Worm (Caenorhabditis elegans) whole organism, L3 larva: ENCODE results near the gene C03B1.10.

Experiments used
- ama-1 ChIP-seq: fragments of 150-350 bp; optimal IDR thresholded peaks from 2 replicates; lab custom pipeline; 2018
- nhr-11 ChIP-seq: fragments of 150-350 bp; optimal IDR thresholded peaks from 2 replicates; lab custom pipeline; 2014; ENCODE audit warnings: missing biosample characterization, missing genetic modification characterization
- pha-4 ChIP-seq: fragments of 150-350 bp; optimal IDR thresholded peaks from 2 replicates; lab custom pipeline; 2014; ENCODE audit warnings: missing biosample characterization, missing genetic modification reagents, missing genetic modification characterization
- snpc-4 ChIP-seq: fragments of 150-350 bp; optimal IDR thresholded peaks from 2 replicates; lab custom pipeline; 2014; ENCODE audit warnings: missing biosample characterization, missing genetic modification characterization
- tbx-2 ChIP-seq: sonication (generic microtip); optimal IDR thresholded peaks from 2 replicates; lab custom pipeline; 2016; ENCODE audit warnings: mild to moderate bottlenecking, missing genetic modification characterization, missing compliant biosample characterization

- TF ChIP-seq tbx-2 = no peak
- no peak for TF ChIP-seq nhr-11 (tag; lab: Kevin White, UChicago)
- TF ChIP-seq pha-4 = no peak
- TF ChIP-seq snpc-4 = no peak
- no peak for TF ChIP-seq ama-1 (lab: Kevin White, UChicago)
Measured at ce11 chrX:6373348-6373747, 15.7 kb upstream of the C03B1.10 start, which contains the start of gene C03B1.17.
